Worm (Caenorhabditis elegans): Measurements from ENCODE around the gene R03D7.2.

ce11 chrII:10917174-10917573 is 17.8 kb downstream of the R03D7.2 start, which contains the start of gene F44F4.10:
- TF ChIP-seq him-1 (tag; optimal IDR thresholded peaks at IDR 0.05) (no peak), W03F9.2 (tag; optimal IDR thresholded peaks at IDR 0.05) (no peak), dao-5 (tag; optimal IDR thresholded peaks at IDR 0.05) (no peak)

All from whole organism, L4/young adult.